Worm (Caenorhabditis elegans) whole organism, midembryonic: ENCODE results near the gene C27H5.12.

ENCODE experiments used
- cog-1 ChIP-seq: sonication (generic microtip); optimal IDR thresholded peaks from 2 replicates; lab custom pipeline; 2016; ENCODE audit warnings: missing genetic modification characterization, missing compliant biosample characterization
- med-1 ChIP-seq: sonication (generic microtip); optimal IDR thresholded peaks from 2 replicates; lab custom pipeline; 2017; ENCODE audit warnings: missing genetic modification characterization, mild to moderate bottlenecking, missing compliant biosample characterization, antibody characterized with exemption, missing genetic modification reagents; ENCODE audit not compliant: insufficient read depth
- tab-1 ChIP-seq: fragments of 200-800 bp; sonication (Bioruptor generic); IDR thresholded peaks from 2 replicates; pipeline ENCODE4 v1.3.6; 2022; ENCODE audit warnings: missing genetic modification characterization, missing compliant biosample characterization

DNA sequence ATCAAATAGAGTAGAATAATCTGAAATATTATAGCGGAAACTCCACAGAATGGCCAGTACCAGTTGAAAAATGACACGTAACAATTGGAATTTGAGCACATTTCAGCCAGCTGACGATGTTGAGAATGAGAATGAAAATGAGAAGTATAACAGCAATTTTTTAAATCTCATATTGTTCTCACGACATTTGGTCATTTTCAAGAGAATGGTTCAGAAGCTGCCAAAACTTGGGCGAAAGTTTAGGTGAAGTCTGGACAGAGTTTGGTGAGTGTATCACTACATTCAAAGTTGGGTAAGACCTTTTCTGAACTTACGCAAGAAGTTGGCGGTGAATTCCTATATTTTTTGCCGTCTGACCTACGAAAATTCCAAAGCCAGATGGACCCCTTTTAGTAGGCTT, 43.5 kb upstream of the C27H5.12 start, which contains the start of gene srd-58:
- TF ChIP-seq tab-1 (GFP tag; lab: Robert Waterston, UW) (no peak), med-1 (GFP tag; lab: Kevin White, UChicago) (no peak), cog-1 (no peak)
